Fruit fly (Drosophila melanogaster): ENCODE measurements around the gene CG17816.

dm6 chr3R:7895457-7895856, 8.9 kb upstream of the CG17816 start:
- peak; percentile 36 for TF ChIP-seq CG6854 (GFP tag; optimal IDR thresholded peaks at IDR 0.05)
- peak; percentile 84 for TF ChIP-seq dac (GFP tag; optimal IDR thresholded peaks at IDR 0.05)
- no peak for TF ChIP-seq Sox14 (GFP tag; optimal IDR thresholded peaks at IDR 0.05)
- TF ChIP-seq CG1621 (tag; optimal IDR thresholded peaks at IDR 0.05), result peak; percentile 83
- TF ChIP-seq ss (GFP tag; optimal IDR thresholded peaks at IDR 0.05), result no peak
- peak; percentile 98 for TF ChIP-seq CG15336 (GFP tag; IDR thresholded peaks at IDR 0.05)
- TF ChIP-seq Sox102F (GFP tag; optimal IDR thresholded peaks at IDR 0.05), result no peak
- no peak for TF ChIP-seq Eip93F (GFP tag; optimal IDR thresholded peaks at IDR 0.05)
- no peak for TF ChIP-seq Blimp-1 (GFP tag; optimal IDR thresholded peaks at IDR 0.05)
- peak; percentile 69 for TF ChIP-seq CG11902 (GFP tag; optimal IDR thresholded peaks at IDR 0.05)
- no peak for TF ChIP-seq Hr38 (GFP tag; optimal IDR thresholded peaks at IDR 0.05)
- TF ChIP-seq Eip75B (GFP tag; optimal IDR thresholded peaks at IDR 0.05), result peak; percentile 90
- peak; percentile 75 for TF ChIP-seq acj6 (GFP tag; optimal IDR thresholded peaks at IDR 0.05)
- TF ChIP-seq CG6276 (GFP tag; optimal IDR thresholded peaks at IDR 0.05), result no peak
